Fruit fly (Drosophila melanogaster) whole organism, larva: ENCODE data around the gene gdl-ORF39.

ENCODE experiments used
- noc ChIP-seq: fragments of 200-800 bp; sonication (Bioruptor generic); optimal IDR thresholded peaks from 3 replicates; lab custom pipeline; 2019; ENCODE audit warnings: missing biosample characterization, mild to moderate bottlenecking, missing genetic modification characterization, moderate library complexity

gdl-ORF39 gene

dm6 chr3L:15537916-15538581 lies 28.8 kb downstream of the gdl-ORF39 start:
- TF ChIP-seq noc: peak; percentile 80

- peak; percentile 20 for TF ChIP-seq noc
These were observed 29.6 kb downstream of the gdl-ORF39 start for dm6 chr3L:15538582-15539490.

- no peak for TF ChIP-seq noc
These were observed 30.7 kb downstream of the gdl-ORF39 start for dm6 chr3L:15539903-15540409.

- no peak for TF ChIP-seq noc
These were observed 31.4 kb downstream of the gdl-ORF39 start for dm6 chr3L:15540682-15541081.

- TF ChIP-seq noc: no peak
These were observed 32.0 kb downstream of the gdl-ORF39 start for dm6 chr3L:15541281-15541680.

- no peak for TF ChIP-seq noc
These were observed 33.8 kb downstream of the gdl-ORF39 start for dm6 chr3L:15543049-15543448.

- no peak for TF ChIP-seq noc
These were observed 34.2 kb downstream of the gdl-ORF39 start for dm6 chr3L:15543467-15543866.

- no peak for TF ChIP-seq noc
These were observed 35.5 kb downstream of the gdl-ORF39 start for dm6 chr3L:15544455-15545415.

DNA sequence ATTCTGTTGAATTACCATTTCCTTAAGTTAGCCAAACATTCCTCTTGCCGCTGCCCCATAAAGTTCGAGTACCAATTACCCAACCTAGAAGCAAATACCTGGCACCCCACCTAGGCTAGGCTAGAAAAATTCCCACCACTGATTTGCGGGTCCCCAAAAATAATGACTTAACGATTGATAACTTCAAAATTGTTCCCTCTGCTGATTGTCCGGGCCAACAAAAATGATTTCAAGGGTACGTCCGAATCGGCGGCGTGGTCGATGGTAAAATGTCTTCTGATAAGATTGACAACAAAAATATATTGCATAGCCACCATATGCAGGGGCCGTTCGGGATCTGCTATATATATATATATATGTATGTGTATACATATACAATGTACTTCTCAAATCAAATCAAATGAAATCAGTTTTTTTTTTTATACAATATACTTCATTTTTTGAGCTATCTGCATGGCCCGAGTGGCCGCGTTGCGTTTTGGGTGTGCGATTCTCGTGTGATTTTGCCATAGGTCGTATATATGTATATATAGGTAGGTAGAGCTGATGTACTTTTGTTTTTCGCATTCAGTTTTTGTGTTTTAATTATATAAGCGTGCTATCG lies 38.0 kb downstream of the gdl-ORF39 start:
- no peak for TF ChIP-seq noc

DNA sequence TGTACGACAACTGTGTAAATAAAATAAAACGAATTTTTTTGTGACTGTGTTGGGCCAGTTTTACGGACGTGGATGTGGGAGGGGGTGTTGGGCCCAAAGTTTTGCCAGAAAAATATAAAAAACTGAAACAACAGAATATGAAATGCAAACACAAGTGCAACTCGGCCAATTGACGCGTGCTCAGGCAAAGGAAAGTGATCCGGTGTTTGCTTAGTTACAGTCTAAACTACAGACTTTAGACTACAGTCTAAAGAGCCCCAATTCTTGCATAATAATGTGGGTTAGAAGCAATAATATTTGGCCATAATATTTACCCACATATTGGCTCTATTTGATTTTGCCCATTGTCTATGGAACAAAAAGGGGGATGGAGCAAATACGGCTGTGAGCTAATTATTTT lies 39.6 kb downstream of the gdl-ORF39 start:
- peak; percentile 9 for TF ChIP-seq noc

DNA sequence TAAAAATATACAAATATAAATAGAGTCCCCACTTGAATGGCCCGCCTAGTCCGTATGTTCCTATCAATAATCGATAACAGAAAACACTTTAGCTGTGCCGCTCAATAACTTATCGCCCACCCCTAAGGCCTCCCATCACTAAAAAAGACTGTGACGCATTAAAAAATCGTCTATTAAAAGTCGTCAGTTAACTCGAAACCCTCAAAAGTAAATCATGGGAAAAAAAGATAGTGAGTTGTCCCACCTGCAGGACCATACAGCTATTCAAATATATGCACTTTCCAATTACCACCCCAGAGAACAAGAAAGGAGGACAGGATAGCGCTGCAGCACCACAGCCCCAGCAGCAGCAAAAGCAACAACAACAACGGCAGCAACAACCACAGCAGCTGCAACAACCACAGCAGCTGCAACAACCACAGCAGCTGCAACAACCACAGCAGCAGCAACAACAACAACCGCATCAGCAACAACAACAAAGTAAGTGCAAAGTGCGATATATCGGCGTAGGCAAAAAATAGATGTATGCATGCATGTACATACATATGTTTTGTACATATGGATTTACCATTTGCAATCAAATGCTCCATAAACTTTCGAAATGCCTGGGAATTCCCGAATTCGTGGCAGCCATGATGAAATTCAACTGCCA lies 44.9 kb downstream of the gdl-ORF39 start, which contains the start of gene AGO2:
TSS of gene AGO2 (plus strand) at position 121 of the 652 bp plus-strand sequence.
- no peak for TF ChIP-seq noc
